Fruit fly (Drosophila melanogaster): ENCODE results near the gene Bub3.

Bub3 gene

DNA sequence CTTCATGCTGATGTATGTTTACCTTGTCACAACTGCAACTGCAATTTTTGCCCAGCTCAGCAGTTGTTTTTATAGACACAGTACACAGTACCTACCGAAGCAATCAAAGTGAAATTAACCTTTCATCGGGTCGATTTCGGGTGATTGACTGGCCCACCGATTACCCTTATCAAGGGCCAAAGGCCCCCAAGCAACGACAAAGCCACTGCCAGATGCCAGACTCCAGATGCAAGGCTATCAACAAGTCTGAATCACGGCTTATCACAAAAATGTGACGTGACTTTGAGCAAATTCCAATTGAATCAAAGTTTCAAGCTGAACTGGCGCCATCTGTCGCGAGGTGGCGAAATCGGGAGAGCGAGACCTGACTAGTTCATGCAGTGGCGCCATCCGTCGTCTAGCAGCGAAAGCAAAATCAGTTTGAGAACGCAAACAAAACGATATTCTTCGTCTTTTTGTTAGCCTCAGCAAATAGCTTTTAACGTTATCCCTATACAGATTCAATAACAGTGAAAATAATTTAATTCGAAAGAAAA lies 41.6 kb upstream of the Bub3 start, which contains the start of gene Obp99b (continued):
- peak; percentile 63 for TF ChIP-seq GATAe (GFP tag; conservative IDR thresholded peaks at IDR 0.05)
- peak; percentile 65 for TF ChIP-seq CG18764 (GFP tag; optimal IDR thresholded peaks at IDR 0.05)
- no peak for TF ChIP-seq Lim3 (GFP tag; IDR thresholded peaks at IDR 0.05)
- peak; percentile 70 for TF ChIP-seq CG6765 (GFP tag; optimal IDR thresholded peaks at IDR 0.05)
- TF ChIP-seq bsh (GFP tag; optimal IDR thresholded peaks at IDR 0.05): peak; percentile 76 to 78
- TF ChIP-seq mld (GFP tag; IDR thresholded peaks at IDR 0.05; ENCODE audit: partially characterized antibody): no peak
- TF ChIP-seq Gsc (GFP tag; IDR thresholded peaks at IDR 0.05): no peak
- peak; percentile 34 for TF ChIP-seq Neu2 (GFP tag; optimal IDR thresholded peaks at IDR 0.05; ENCODE audit: borderline replicate concordance)
- peak; percentile 61 for TF ChIP-seq Ada2b (GFP tag; IDR thresholded peaks at IDR 0.05)
- peak; percentile 86 for TF ChIP-seq CG17328 (GFP tag; IDR thresholded peaks at IDR 0.05)
- TF ChIP-seq trh (GFP tag; optimal IDR thresholded peaks at IDR 0.05): peak; percentile 60
- TF ChIP-seq Oaz (GFP tag; IDR thresholded peaks at IDR 0.05): peak; percentile 59
- TF ChIP-seq bab2 (GFP tag; optimal IDR thresholded peaks at IDR 0.05): peak; percentile 56
- TF ChIP-seq CG11247 (GFP tag; IDR thresholded peaks at IDR 0.05): peak; percentile 87
- no peak for TF ChIP-seq Poxn (GFP tag; IDR thresholded peaks at IDR 0.05)
- TF ChIP-seq gsb (GFP tag; IDR thresholded peaks at IDR 0.05): peak; percentile 63
- peak; percentile 63 for TF ChIP-seq CG31365 (tag; optimal IDR thresholded peaks at IDR 0.05)
- TF ChIP-seq Med (GFP tag): peak; percentile 98
- no peak for TF ChIP-seq Hr78 (GFP tag; optimal IDR thresholded peaks at IDR 0.05)
- TF ChIP-seq lov (optimal IDR thresholded peaks at IDR 0.05): no peak
- TF ChIP-seq lov (GFP tag; IDR thresholded peaks at IDR 0.05): peak; percentile 93
- peak; percentile 69 for TF ChIP-seq ranshi (GFP tag; IDR thresholded peaks at IDR 0.05)
- peak; percentile 71 for TF ChIP-seq E2f1 (GFP tag; IDR thresholded peaks at IDR 0.05)
- peak; percentile 56 for TF ChIP-seq gem (tag; optimal IDR thresholded peaks at IDR 0.05)
- 0 out of 2 replicates have a peak, but pooled peaks have one; percentile 20 for TF ChIP-seq cas (GFP tag; IDR thresholded peaks at IDR 0.05)
- TF ChIP-seq CG15601 (tag; optimal IDR thresholded peaks at IDR 0.05): peak; percentile 62
- no peak for TF ChIP-seq CG10321 (GFP tag; IDR thresholded peaks at IDR 0.05)
- 0 out of 2 replicates have a peak, but pooled peaks have one; percentile 18 for TF ChIP-seq CkIIα-i1 (GFP tag; IDR thresholded peaks at IDR 0.05)
- peak; percentile 5 for TF ChIP-seq CG10565 (GFP tag; optimal IDR thresholded peaks at IDR 0.05)
- TF ChIP-seq gcm (GFP tag; optimal IDR thresholded peaks at IDR 0.05): peak; percentile 58
- peak; percentile 71 for TF ChIP-seq Bdp1 (GFP tag; optimal IDR thresholded peaks at IDR 0.05)
- TF ChIP-seq danr (GFP tag; IDR thresholded peaks at IDR 0.05): 0 out of 2 replicates have a peak, but pooled peaks have one; percentile 25
- peak; percentile 70 for TF ChIP-seq Oli (tag; optimal IDR thresholded peaks at IDR 0.05)
- TF ChIP-seq CG2889 (GFP tag; IDR thresholded peaks at IDR 0.05): no peak
- TF ChIP-seq YL-1 (GFP tag; optimal IDR thresholded peaks at IDR 0.05): peak; percentile 52
- TF ChIP-seq CG10366 (GFP tag; IDR thresholded peaks at IDR 0.05): peak; percentile 71
- TF ChIP-seq CG6254 (GFP tag; optimal IDR thresholded peaks at IDR 0.05): peak; percentile 91
- peak; percentile 70 for TF ChIP-seq CG11723 (GFP tag; optimal IDR thresholded peaks at IDR 0.05)
- TF ChIP-seq phol (tag; optimal IDR thresholded peaks at IDR 0.05): peak; percentile 51
- TF ChIP-seq Sry-δ (GFP tag; optimal IDR thresholded peaks at IDR 0.05): peak; percentile 9
- no peak for TF ChIP-seq gro (GFP tag; optimal IDR thresholded peaks at IDR 0.05)
- TF ChIP-seq CG2875 (GFP tag; optimal IDR thresholded peaks at IDR 0.05): peak; percentile 90
- TF ChIP-seq CG12659 (GFP tag; optimal IDR thresholded peaks at IDR 0.05): peak; percentile 49
- TF ChIP-seq run (tag; optimal IDR thresholded peaks at IDR 0.05): no peak
- no peak for TF ChIP-seq pzg (GFP tag; optimal IDR thresholded peaks at IDR 0.05)
- TF ChIP-seq Meics (GFP tag; optimal IDR thresholded peaks at IDR 0.05): peak; percentile 85
- TF ChIP-seq knrl (GFP tag; IDR thresholded peaks at IDR 0.05; ENCODE audit: partially characterized antibody): no peak
- TF ChIP-seq CG5245 (GFP tag; optimal IDR thresholded peaks at IDR 0.05): peak; percentile 91
- TF ChIP-seq CG17829 (tag; optimal IDR thresholded peaks at IDR 0.05): peak; percentile 77
- TF ChIP-seq br (optimal IDR thresholded peaks at IDR 0.05): no peak
- TF ChIP-seq luna (GFP tag; optimal IDR thresholded peaks at IDR 0.05): no peak
